Worm (Caenorhabditis elegans) whole organism, young adult: ENCODE measurements around the gene ugt-12.

ENCODE experiments used
- B0035.1 ChIP-seq: sonication (generic microtip); optimal IDR thresholded peaks from 2 replicates; lab custom pipeline; 2016; ENCODE audit warnings: missing genetic modification characterization, mild to moderate bottlenecking, missing compliant biosample characterization, missing genotype, missing genetic modification reagents
- B0336.3 ChIP-seq: fragments of 200-800 bp; sonication (Bioruptor generic); IDR thresholded peaks from 2 replicates; pipeline ENCODE4 v1.3.6; 2022; ENCODE audit warnings: missing genetic modification characterization, missing compliant biosample characterization
- C17E4.6 ChIP-seq: fragments of 200-800 bp; sonication (Bioruptor generic); IDR thresholded peaks from 2 replicates; pipeline ENCODE4 v1.3.6; 2022; ENCODE audit warnings: missing genetic modification reagents, missing genetic modification characterization, missing compliant biosample characterization
- D2030.7 ChIP-seq: fragments of 200-800 bp; sonication (Bioruptor generic); IDR thresholded peaks from 2 replicates; pipeline ENCODE4 v1.3.6; 2022; ENCODE audit warnings: missing genetic modification reagents, missing genetic modification characterization, missing compliant biosample characterization
- F39B2.1 ChIP-seq: fragments of 200-800 bp; sonication (Bioruptor generic); IDR thresholded peaks from 2 replicates; pipeline ENCODE4 v1.3.6; 2022; ENCODE audit warnings: missing genetic modification reagents, missing genetic modification characterization, missing compliant biosample characterization
- F52B5.7 ChIP-seq: sonication (generic microtip); optimal IDR thresholded peaks from 2 replicates; lab custom pipeline; 2016; ENCODE audit warnings: mild to moderate bottlenecking, missing genetic modification characterization, missing compliant biosample characterization
- K11D2.4 ChIP-seq: fragments of 200-800 bp; sonication (Bioruptor generic); IDR thresholded peaks from 2 replicates; pipeline ENCODE4 v1.3.6; 2022; ENCODE audit warnings: missing genetic modification reagents, missing genetic modification characterization, missing compliant biosample characterization
- T07F8.4 ChIP-seq: sonication (generic microtip); optimal IDR thresholded peaks from 2 replicates; lab custom pipeline; 2016; ENCODE audit warnings: mild to moderate bottlenecking, missing genetic modification characterization, moderate library complexity, missing compliant biosample characterization
- Y53G8AR.9 ChIP-seq: fragments of 200-800 bp; sonication (Bioruptor generic); conservative IDR thresholded peaks from 2 replicates; pipeline ENCODE4 v1.3.6; 2022; ENCODE audit warnings: missing genetic modification reagents, missing genetic modification characterization, missing compliant biosample characterization
- Y67H2A.10 ChIP-seq: fragments of 200-800 bp; sonication (Bioruptor generic); conservative IDR thresholded peaks from 2 replicates; pipeline ENCODE4 v1.3.6; 2022; ENCODE audit warnings: missing genetic modification reagents, missing genetic modification characterization, missing compliant biosample characterization
- aptf-2 ChIP-seq: fragments of 200-800 bp; sonication (Bioruptor generic); conservative IDR thresholded peaks from 2 replicates; pipeline ENCODE4 v1.3.6; 2022; ENCODE audit warnings: missing genetic modification reagents, missing genetic modification characterization, missing compliant biosample characterization
- attf-3 ChIP-seq: fragments of 200-800 bp; sonication (Bioruptor generic); conservative IDR thresholded peaks from 2 replicates; pipeline ENCODE4 v1.3.6; 2022; ENCODE audit warnings: missing genetic modification reagents, missing genetic modification characterization, missing compliant biosample characterization
- cebp-1 ChIP-seq, 2 experiments: fragments of 200-800 bp in 1 of 2; sonication (Bioruptor generic) in 1 of 2; sonication (generic microtip) in 1 of 2; IDR thresholded peaks in 1 of 2; optimal IDR thresholded peaks in 1 of 2; 2 replicates each; pipeline versions ENCODE4 v1.3.6 to Lab custom; 2017 to 2022; ENCODE audit warnings: missing compliant biosample characterization in 2 of 2, missing genetic modification characterization in 2 of 2, mild to moderate bottlenecking in 1 of 2, missing genetic modification reagents in 1 of 2, moderate library complexity in 1 of 2
- ceh-100 ChIP-seq: fragments of 200-800 bp; sonication (Bioruptor generic); IDR thresholded peaks from 2 replicates; pipeline ENCODE4 v1.3.6; 2022; ENCODE audit warnings: missing genetic modification reagents, missing genetic modification characterization, missing compliant biosample characterization
- dox-1 ChIP-seq: fragments of 200-800 bp; sonication (Bioruptor generic); IDR thresholded peaks from 2 replicates; pipeline ENCODE4 v1.3.6; 2022; ENCODE audit warnings: missing genetic modification reagents, missing genetic modification characterization, missing compliant biosample characterization
- efl-1 ChIP-seq: fragments of 150-350 bp; optimal IDR thresholded peaks from 2 replicates; lab custom pipeline; 2014; ENCODE audit warnings: missing biosample characterization, missing genetic modification reagents, missing genetic modification characterization
- egl-18 ChIP-seq: fragments of 200-800 bp; sonication (Bioruptor generic); IDR thresholded peaks from 2 replicates; pipeline ENCODE4 v1.3.6; 2022; ENCODE audit warnings: missing genetic modification reagents, missing genetic modification characterization, missing compliant biosample characterization
- ekl-4 ChIP-seq: fragments of 200-800 bp; sonication (Bioruptor generic); IDR thresholded peaks from 2 replicates; pipeline ENCODE4 v1.3.6; 2022; ENCODE audit warnings: missing genetic modification reagents, missing genetic modification characterization, missing compliant biosample characterization
- fkh-3 ChIP-seq: sonication (generic microtip); optimal IDR thresholded peaks from 2 replicates; lab custom pipeline; 2016; ENCODE audit warnings: mild to moderate bottlenecking, missing genetic modification characterization, missing compliant biosample characterization
- gei-17 ChIP-seq: fragments of 200-800 bp; sonication (Bioruptor generic); optimal IDR thresholded peaks from 2 replicates; lab custom pipeline; 2018; ENCODE audit warnings: mild to moderate bottlenecking, missing genetic modification characterization, missing compliant biosample characterization
- him-1 ChIP-seq: sonication (generic microtip); optimal IDR thresholded peaks from 2 replicates; lab custom pipeline; 2016; ENCODE audit warnings: missing genotype, missing genetic modification reagents, missing genetic modification characterization, missing compliant biosample characterization
- hsf-1 ChIP-seq: fragments of 200-800 bp; sonication (Bioruptor generic); IDR thresholded peaks from 2 replicates; pipeline ENCODE4 v1.3.6; 2022; ENCODE audit warnings: missing genetic modification reagents, missing genetic modification characterization, missing compliant biosample characterization
- let-607 ChIP-seq, 2 experiments: fragments of 200-800 bp in 1 of 2; sonication (Bioruptor generic) in 1 of 2; sonication (generic microtip) in 1 of 2; optimal IDR thresholded peaks; 2 replicates each; lab custom pipeline; 2016 to 2018; ENCODE audit warnings: mild to moderate bottlenecking in 2 of 2, missing compliant biosample characterization in 2 of 2, missing genetic modification characterization in 2 of 2, moderate library complexity in 2 of 2, missing genotype in 1 of 2
- lin-26 ChIP-seq: fragments of 200-800 bp; sonication (Bioruptor generic); IDR thresholded peaks from 2 replicates; pipeline ENCODE4 v1.3.6; 2022; ENCODE audit warnings: missing genetic modification reagents, missing genetic modification characterization, missing compliant biosample characterization
- lin-35 ChIP-seq, 3 experiments: fragments of 150-350 bp in 2 of 3; sonication (generic microtip) in 1 of 3; optimal IDR thresholded peaks; 2 replicates each; lab custom pipeline; 2014 to 2018; ENCODE audit warnings: missing biosample characterization in 3 of 3, missing genetic modification characterization in 3 of 3, missing genetic modification reagents in 3 of 3
- lin-54 ChIP-seq: fragments of 200-800 bp; sonication (Bioruptor generic); optimal IDR thresholded peaks from 2 replicates; lab custom pipeline; 2018; ENCODE audit warnings: mild to moderate bottlenecking, missing genetic modification characterization, missing compliant biosample characterization
- lir-1 ChIP-seq: fragments of 200-800 bp; sonication (Bioruptor generic); conservative IDR thresholded peaks from 2 replicates; pipeline ENCODE4 v1.3.6; 2022; ENCODE audit warnings: missing genetic modification reagents, missing genetic modification characterization, missing compliant biosample characterization
- madf-3 ChIP-seq: fragments of 200-800 bp; sonication (Bioruptor generic); IDR thresholded peaks from 2 replicates; pipeline ENCODE4 v1.3.6; 2022; ENCODE audit warnings: missing genetic modification reagents, missing genetic modification characterization, missing compliant biosample characterization
- madf-8 ChIP-seq: fragments of 200-800 bp; sonication (Bioruptor generic); conservative IDR thresholded peaks from 2 replicates; pipeline ENCODE4 v1.3.6; 2022; ENCODE audit warnings: missing genetic modification reagents, missing genetic modification characterization, missing compliant biosample characterization
- mcd-1 ChIP-seq: fragments of 200-800 bp; sonication (Bioruptor generic); IDR thresholded peaks from 2 replicates; pipeline ENCODE4 v1.3.6; 2022; ENCODE audit warnings: missing genetic modification reagents, missing genetic modification characterization, missing compliant biosample characterization
- nfya-1 ChIP-seq: sonication (generic microtip); optimal IDR thresholded peaks from 2 replicates; lab custom pipeline; 2017; ENCODE audit warnings: antibody characterized with exemption, missing compliant biosample characterization, missing genetic modification characterization, borderline replicate concordance; ENCODE audit not compliant: insufficient read depth
- nhr-27 ChIP-seq: fragments of 200-800 bp; sonication (Bioruptor generic); optimal IDR thresholded peaks from 2 replicates; lab custom pipeline; 2018; ENCODE audit warnings: mild to moderate bottlenecking, missing genetic modification characterization, moderate library complexity, missing compliant biosample characterization
- pbrm-1 ChIP-seq: fragments of 200-800 bp; sonication (Bioruptor generic); IDR thresholded peaks from 2 replicates; pipeline ENCODE4 v1.3.6; 2022; ENCODE audit warnings: missing genetic modification reagents, missing genetic modification characterization, missing compliant biosample characterization
- rcor-1 ChIP-seq: fragments of 200-800 bp; sonication (Bioruptor generic); IDR thresholded peaks from 2 replicates; pipeline ENCODE4 v1.3.6; 2022; ENCODE audit warnings: missing genetic modification reagents, missing genetic modification characterization, missing compliant biosample characterization
- rpc-1 ChIP-seq, 2 experiments: fragments of 150-350 bp in 1 of 2; sonication (generic microtip) in 1 of 2; optimal IDR thresholded peaks; 2 replicates each; lab custom pipeline; 2014 to 2018; ENCODE audit warnings: missing biosample characterization in 1 of 2, missing genetic modification characterization in 1 of 2, missing genetic modification reagents in 1 of 2, missing genotype in 1 of 2
- snpc-1.1 ChIP-seq: sonication (generic microtip); optimal IDR thresholded peaks from 2 replicates; lab custom pipeline; 2017; ENCODE audit warnings: missing genetic modification characterization, mild to moderate bottlenecking, missing compliant biosample characterization, antibody characterized with exemption, moderate library complexity, missing genotype, missing genetic modification reagents; ENCODE audit not compliant: insufficient read depth
- snpc-1.3 ChIP-seq: sonication (generic microtip); optimal IDR thresholded peaks from 2 replicates; lab custom pipeline; 2017; ENCODE audit warnings: missing genetic modification characterization, mild to moderate bottlenecking, missing compliant biosample characterization, antibody characterized with exemption, moderate library complexity, missing genotype, missing genetic modification reagents; ENCODE audit not compliant: insufficient read depth
- snpc-3.4 ChIP-seq: sonication (generic microtip); optimal IDR thresholded peaks from 2 replicates; lab custom pipeline; 2017; ENCODE audit warnings: missing genetic modification characterization, mild to moderate bottlenecking, missing compliant biosample characterization, antibody characterized with exemption, moderate library complexity, missing genotype, missing genetic modification reagents
- tbx-9 ChIP-seq: sonication (generic microtip); optimal IDR thresholded peaks from 2 replicates; lab custom pipeline; 2016; ENCODE audit warnings: borderline replicate concordance, missing genetic modification characterization, inconsistent platforms, missing compliant biosample characterization
- unc-130 ChIP-seq: sonication (generic microtip); optimal IDR thresholded peaks from 2 replicates; lab custom pipeline; 2016; ENCODE audit warnings: missing genetic modification reagents, missing genetic modification characterization, missing compliant biosample characterization
- xnd-1 ChIP-seq: sonication (generic microtip); optimal IDR thresholded peaks from 2 replicates; lab custom pipeline; 2016; ENCODE audit warnings: missing genotype, missing genetic modification reagents, missing genetic modification characterization, missing compliant biosample characterization
- zim-3 ChIP-seq: sonication (generic microtip); optimal IDR thresholded peaks from 2 replicates; lab custom pipeline; 2017; ENCODE audit warnings: mild to moderate bottlenecking, missing genetic modification characterization, moderate library complexity, missing compliant biosample characterization
- ztf-18 ChIP-seq: sonication (generic microtip); optimal IDR thresholded peaks from 2 replicates; lab custom pipeline; 2016; ENCODE audit warnings: missing genotype, mild to moderate bottlenecking, missing genetic modification characterization, missing compliant biosample characterization
- ztf-22 ChIP-seq: fragments of 200-800 bp; sonication (Bioruptor generic); optimal IDR thresholded peaks from 2 replicates; lab custom pipeline; 2018; ENCODE audit warnings: mild to moderate bottlenecking, missing genetic modification characterization, moderate library complexity, missing compliant biosample characterization
- ztf-3 ChIP-seq: fragments of 200-800 bp; sonication (Bioruptor generic); optimal IDR thresholded peaks from 2 replicates; lab custom pipeline; 2018; ENCODE audit warnings: mild to moderate bottlenecking, missing genetic modification characterization, missing compliant biosample characterization

Gene ugt-12

ce11 chrV:4889976-4890479, 599 bp upstream of the ugt-12 start, which contains the start of gene T19H12.2 (continued):
- TF ChIP-seq lin-35 (GFP tag; optimal IDR thresholded peaks at IDR 0.05; lab: Kevin White, UChicago) (peak in 2 of 3 experiments; percentile 58 to 93), zim-3 (tag; lab: Kevin White, UChicago) (no peak), snpc-1.1 (tag; lab: Kevin White, UChicago) (peak; percentile 74), K11D2.4 (GFP tag; lab: Robert Waterston, UW) (no peak), lin-54 (GFP tag; lab: Kevin White, UChicago) (peak; percentile 88), D2030.7 (peak; percentile 98), B0336.3 (peak; percentile 63; the same call in 1 of the 2 replicates), nfya-1 (tag; lab: Kevin White, UChicago) (no peak), T07F8.4 (tag; lab: Kevin White, UChicago) (no peak), ztf-18 (peak; percentile 29), Y67H2A.10 (GFP tag; lab: Robert Waterston, UW) (peak; percentile 50; the same call in 1 of the 2 replicates), attf-3 (peak; percentile 67), rpc-1 (optimal IDR thresholded peaks at IDR 0.05; lab: Kevin White, UChicago) (no peak), rpc-1 (tag; optimal IDR thresholded peaks at IDR 0.05; lab: Kevin White, UChicago) (peak; percentile 1), ekl-4 (GFP tag; lab: Robert Waterston, UW) (peak; percentile 90), hsf-1 (GFP tag; lab: Robert Waterston, UW) (peak; percentile 89), gei-17 (no peak), dox-1 (peak; percentile 95), F39B2.1 (0 out of 2 replicates have a peak, but pooled peaks have one; percentile 54), F52B5.7 (tag; lab: Kevin White, UChicago) (no peak), tbx-9 (no peak), fkh-3 (tag; lab: Kevin White, UChicago) (no peak), B0035.1 (tag; lab: Kevin White, UChicago) (no peak), aptf-2 (peak; percentile 66), ztf-22 (GFP tag; lab: Kevin White, UChicago) (no peak), ceh-100 (peak; percentile 38; the same call in 1 of the 2 replicates), ztf-3 (GFP tag; lab: Kevin White, UChicago) (no peak), efl-1 (peak; percentile 99), lir-1 (GFP tag; lab: Robert Waterston, UW) (peak; percentile 71; the same call in 1 of the 2 replicates), cebp-1 (GFP tag; IDR thresholded peaks at IDR 0.05; lab: Robert Waterston, UW) (no peak), cebp-1 (tag; optimal IDR thresholded peaks at IDR 0.05; lab: Kevin White, UChicago) (no peak), madf-8 (peak; percentile 100), xnd-1 (tag; lab: Kevin White, UChicago) (peak; percentile 99), egl-18 (GFP tag; lab: Robert Waterston, UW) (no peak), him-1 (tag; lab: Kevin White, UChicago) (peak; percentile 80), C17E4.6 (GFP tag; lab: Robert Waterston, UW) (peak; percentile 91), Y53G8AR.9 (peak; percentile 78), pbrm-1 (GFP tag; lab: Robert Waterston, UW) (peak; percentile 80), mcd-1 (peak; percentile 97), let-607 (tag; optimal IDR thresholded peaks at IDR 0.05; lab: Kevin White, UChicago) (no peak), snpc-3.4 (tag; lab: Kevin White, UChicago) (peak; percentile 93), rcor-1 (GFP tag; lab: Robert Waterston, UW) (peak; percentile 93), lin-26 (GFP tag; lab: Robert Waterston, UW) (peak; percentile 21; the same call in 1 of the 2 replicates), madf-3 (GFP tag; lab: Robert Waterston, UW) (peak; percentile 92), nhr-27 (tag; lab: Kevin White, UChicago) (no peak), unc-130 (peak; percentile 83), snpc-1.3 (peak; percentile 86)
